Fruit fly (Drosophila melanogaster) whole organism, embryonic: ENCODE measurements around the gene unc-13.
A peak's percentile ranks its signal among the peaks of the same experiment; 100 is the strongest.

Experiments used
- Abd-B ChIP-seq: fragments of 200-800 bp; sonication (Bioruptor generic); optimal IDR thresholded peaks from 2 replicates; lab custom pipeline; 2018; ENCODE audit warnings: missing biosample characterization, mild to moderate bottlenecking, missing genetic modification characterization, moderate library complexity
- Atf6 ChIP-seq: fragments of 200-800 bp; sonication (Bioruptor generic); IDR thresholded peaks from 2 replicates; pipeline ENCODE4 v1.3.6; 2022; ENCODE audit warnings: missing biosample characterization, missing genetic modification characterization
- BEAF-32 ChIP-seq: fragments of 200-800 bp; sonication (Bioruptor generic); optimal IDR thresholded peaks from 3 replicates; lab custom pipeline; 2017; ENCODE audit warnings: missing biosample characterization, missing genetic modification characterization, mild to moderate bottlenecking, moderate library complexity, missing genetic modification reagents
- Bgb ChIP-seq: fragments of 200-800 bp; sonication (Bioruptor generic); IDR thresholded peaks from 2 replicates; pipeline ENCODE4 v1.3.6; 2022; ENCODE audit warnings: missing biosample characterization, missing genetic modification characterization; ENCODE audit not compliant: partially characterized antibody
- Bteb2 ChIP-seq: fragments of 200-800 bp; sonication (Bioruptor generic); optimal IDR thresholded peaks from 2 replicates; lab custom pipeline; 2016; ENCODE audit warnings: missing biosample characterization, missing genetic modification characterization
- CG1024 ChIP-seq: fragments of 200-800 bp; sonication (Bioruptor generic); IDR thresholded peaks from 2 replicates; pipeline ENCODE4 v1.3.6; 2022; ENCODE audit warnings: missing biosample characterization, missing genetic modification characterization
- CG10366 ChIP-seq: fragments of 200-800 bp; sonication (Bioruptor generic); IDR thresholded peaks from 2 replicates; pipeline ENCODE4 v1.3.6; 2022; ENCODE audit warnings: missing biosample characterization, missing genetic modification characterization
- CG10431 ChIP-seq: fragments of 200-800 bp; sonication (Bioruptor generic); optimal IDR thresholded peaks from 3 replicates; lab custom pipeline; 2018; ENCODE audit warnings: missing biosample characterization, mild to moderate bottlenecking, missing genetic modification characterization
- CG10462 ChIP-seq: fragments of 200-800 bp; sonication (Bioruptor generic); optimal IDR thresholded peaks from 2 replicates; lab custom pipeline; 2016; ENCODE audit warnings: missing biosample characterization, missing genetic modification characterization
- CG12299 ChIP-seq: fragments of 200-800 bp; sonication (Bioruptor generic); optimal IDR thresholded peaks from 2 replicates; lab custom pipeline; 2018; ENCODE audit warnings: missing biosample characterization, mild to moderate bottlenecking, missing genetic modification characterization
- CG14710 ChIP-seq: fragments of 200-800 bp; sonication (Bioruptor generic); optimal IDR thresholded peaks from 3 replicates; lab custom pipeline; 2019; ENCODE audit warnings: missing biosample characterization, mild to moderate bottlenecking, missing genetic modification characterization, moderate library complexity
- CG15073 ChIP-seq: fragments of 200-800 bp; sonication (Bioruptor generic); optimal IDR thresholded peaks from 2 replicates; lab custom pipeline; 2016; ENCODE audit warnings: missing biosample characterization, missing genetic modification characterization
- CG1602 ChIP-seq: fragments of 200-800 bp; sonication (Bioruptor generic); optimal IDR thresholded peaks from 3 replicates; lab custom pipeline; 2016; ENCODE audit warnings: missing biosample characterization, missing genetic modification characterization
- CG16813 ChIP-seq: fragments of 200-800 bp; sonication (Bioruptor generic); IDR thresholded peaks from 3 replicates; pipeline ENCODE4 v1.3.6; 2022; ENCODE audit warnings: missing biosample characterization, missing genetic modification characterization; ENCODE audit not compliant: partially characterized antibody
- CG17912 ChIP-seq: fragments of 200-800 bp; sonication (Bioruptor generic); optimal IDR thresholded peaks from 2 replicates; lab custom pipeline; 2018; ENCODE audit warnings: missing biosample characterization, mild to moderate bottlenecking, missing genetic modification characterization
- CG18476 ChIP-seq: fragments of 200-800 bp; sonication (Bioruptor generic); optimal IDR thresholded peaks from 2 replicates; lab custom pipeline; 2016; ENCODE audit warnings: missing biosample characterization, mild to moderate bottlenecking, missing genetic modification characterization
- CG33213 ChIP-seq: fragments of 200-800 bp; sonication (Bioruptor generic); optimal IDR thresholded peaks from 3 replicates; lab custom pipeline; 2016; ENCODE audit warnings: missing biosample characterization, missing genetic modification characterization
- CG43689 ChIP-seq: fragments of 200-800 bp; sonication (Bioruptor generic); IDR thresholded peaks from 2 replicates; pipeline ENCODE4 v1.3.6; 2022; ENCODE audit warnings: missing biosample characterization, missing genetic modification characterization
- CG6654 ChIP-seq: fragments of 200-800 bp; sonication (Bioruptor generic); optimal IDR thresholded peaks from 2 replicates; lab custom pipeline; 2017; ENCODE audit warnings: missing biosample characterization, mild to moderate bottlenecking, missing genetic modification characterization
- CG7786 ChIP-seq: fragments of 200-800 bp; sonication (Bioruptor generic); optimal IDR thresholded peaks from 2 replicates; lab custom pipeline; 2016; ENCODE audit warnings: missing biosample characterization, missing genetic modification characterization
- CG7963 ChIP-seq: fragments of 200-800 bp; sonication (Bioruptor generic); IDR thresholded peaks from 3 replicates; pipeline ENCODE4 v1.3.6; 2022; ENCODE audit warnings: missing biosample characterization, missing genetic modification characterization; ENCODE audit not compliant: partially characterized antibody
- CG8089 ChIP-seq: fragments of 200-800 bp; sonication (Bioruptor generic); optimal IDR thresholded peaks from 3 replicates; lab custom pipeline; 2016; ENCODE audit warnings: missing biosample characterization, missing genetic modification characterization
- CG8944 ChIP-seq: fragments of 200-800 bp; sonication (Bioruptor generic); optimal IDR thresholded peaks from 3 replicates; lab custom pipeline; 2016; ENCODE audit warnings: missing biosample characterization, missing genetic modification characterization
- Dip2 ChIP-seq: fragments of 200-800 bp; sonication (Bioruptor generic); IDR thresholded peaks from 2 replicates; pipeline ENCODE4 v1.3.6; 2022; ENCODE audit warnings: missing biosample characterization, missing genetic modification characterization
- Dref ChIP-seq: fragments of 200-800 bp; sonication (Bioruptor generic); IDR thresholded peaks from 2 replicates; pipeline ENCODE4 v1.3.6; 2022; ENCODE audit warnings: missing biosample characterization, missing genetic modification characterization
- Gsc ChIP-seq: fragments of 200-800 bp; sonication (Bioruptor generic); IDR thresholded peaks from 2 replicates; pipeline ENCODE4 v1.3.6; 2022; ENCODE audit warnings: missing biosample characterization, missing genetic modification characterization
- Hand ChIP-seq: fragments of 200-800 bp; sonication (Bioruptor generic); optimal IDR thresholded peaks from 2 replicates; lab custom pipeline; 2017; ENCODE audit warnings: mild to moderate bottlenecking, missing biosample characterization, missing genetic modification reagents, missing genetic modification characterization
- Lim3 ChIP-seq: fragments of 200-800 bp; sonication (Bioruptor generic); IDR thresholded peaks from 2 replicates; pipeline ENCODE4 v1.3.6; 2022; ENCODE audit warnings: missing biosample characterization, missing genetic modification characterization
- Max ChIP-seq: fragments of 200-800 bp; sonication (Bioruptor generic); optimal IDR thresholded peaks from 2 replicates; lab custom pipeline; 2016; ENCODE audit warnings: missing biosample characterization, mild to moderate bottlenecking, missing genetic modification characterization
- Rfx ChIP-seq: fragments of 200-800 bp; sonication (Bioruptor generic); IDR thresholded peaks from 2 replicates; pipeline ENCODE4 v1.3.6; 2022; ENCODE audit warnings: missing biosample characterization, missing genetic modification characterization
- az2 ChIP-seq: fragments of 200-800 bp; sonication (Bioruptor generic); optimal IDR thresholded peaks from 3 replicates; lab custom pipeline; 2016; ENCODE audit warnings: missing biosample characterization, missing genetic modification characterization
- bbx ChIP-seq: fragments of 200-800 bp; sonication (Bioruptor generic); IDR thresholded peaks from 2 replicates; pipeline ENCODE4 v1.3.6; 2022; ENCODE audit warnings: missing biosample characterization, missing genetic modification characterization; ENCODE audit not compliant: partially characterized antibody
- chinmo ChIP-seq: fragments of 200-800 bp; sonication (Bioruptor generic); IDR thresholded peaks from 4 replicates; pipeline ENCODE4 v1.3.6; 2022; ENCODE audit warnings: missing biosample characterization, missing genetic modification characterization; ENCODE audit not compliant: partially characterized antibody
- dan ChIP-seq: fragments of 200-800 bp; sonication (Bioruptor generic); IDR thresholded peaks from 2 replicates; pipeline ENCODE4 v1.3.6; 2022; ENCODE audit warnings: missing biosample characterization, missing genetic modification characterization
- danr ChIP-seq: fragments of 200-800 bp; sonication (Bioruptor generic); IDR thresholded peaks from 2 replicates; pipeline ENCODE4 v1.3.6; 2022; ENCODE audit warnings: missing biosample characterization, missing genetic modification characterization
- emc ChIP-seq: fragments of 200-800 bp; sonication (Bioruptor generic); optimal IDR thresholded peaks from 2 replicates; lab custom pipeline; 2016; ENCODE audit warnings: missing biosample characterization, missing genetic modification characterization
- fd102C ChIP-seq: fragments of 200-800 bp; sonication (Bioruptor generic); optimal IDR thresholded peaks from 2 replicates; lab custom pipeline; 2018; ENCODE audit warnings: missing biosample characterization, mild to moderate bottlenecking, missing genetic modification characterization, moderate library complexity
- gcm ChIP-seq: fragments of 200-800 bp; sonication (Bioruptor generic); optimal IDR thresholded peaks from 2 replicates; lab custom pipeline; 2019; ENCODE audit warnings: missing biosample characterization, mild to moderate bottlenecking, missing genetic modification characterization, moderate library complexity
- ham ChIP-seq: fragments of 200-800 bp; sonication (Bioruptor generic); IDR thresholded peaks from 2 replicates; pipeline ENCODE4 v1.3.6; 2022; ENCODE audit warnings: missing biosample characterization, missing genetic modification characterization
- hb ChIP-seq: fragments of 200-800 bp; sonication (Bioruptor generic); IDR thresholded peaks from 3 replicates; pipeline ENCODE4 v1.3.6; 2022; ENCODE audit warnings: missing biosample characterization, missing genetic modification characterization; ENCODE audit not compliant: partially characterized antibody
- jing ChIP-seq: fragments of 200-800 bp; sonication (Bioruptor generic); optimal IDR thresholded peaks from 2 replicates; lab custom pipeline; 2018; ENCODE audit warnings: missing biosample characterization, mild to moderate bottlenecking, missing genetic modification characterization
- lilli ChIP-seq: fragments of 200-800 bp; sonication (Bioruptor generic); optimal IDR thresholded peaks from 3 replicates; lab custom pipeline; 2016; ENCODE audit warnings: missing biosample characterization, missing genetic modification characterization
- lola ChIP-seq, 3 experiments: fragments of >200 bp in 2 of 3; fragments of 200-800 bp in 1 of 3; sonication (Bioruptor generic) in 1 of 3; optimal IDR thresholded peaks; 2 replicates each; lab custom pipeline; 2017 to 2019; ENCODE audit warnings: missing biosample characterization in 3 of 3, missing genetic modification characterization in 3 of 3, mild to moderate bottlenecking in 1 of 3, moderate library complexity in 1 of 3
- lov ChIP-seq, 2 experiments: fragments of 200-800 bp in 1 of 2; fragments of >200 bp in 1 of 2; sonication (Bioruptor generic) in 1 of 2; IDR thresholded peaks in 1 of 2; optimal IDR thresholded peaks in 1 of 2; 2 replicates in 1 of 2; 3 replicates in 1 of 2; pipeline versions ENCODE4 v1.3.6 to Lab custom; 2017 to 2022; ENCODE audit warnings: missing biosample characterization in 1 of 2, missing genetic modification characterization in 1 of 2
- salm ChIP-seq: fragments of 200-800 bp; sonication (Bioruptor generic); optimal IDR thresholded peaks from 2 replicates; lab custom pipeline; 2018; ENCODE audit warnings: missing biosample characterization, mild to moderate bottlenecking, missing genetic modification characterization
- sisA ChIP-seq: fragments of 200-800 bp; sonication (Bioruptor generic); IDR thresholded peaks from 2 replicates; pipeline ENCODE4 v1.3.6; 2022; ENCODE audit warnings: missing biosample characterization, missing genetic modification characterization
- trem ChIP-seq: fragments of 200-800 bp; optimal IDR thresholded peaks from 3 replicates; lab custom pipeline; 2019; ENCODE audit warnings: missing biosample characterization, mild to moderate bottlenecking, missing genetic modification characterization, moderate library complexity
- vfl ChIP-seq: fragments of 200-800 bp; sonication (Bioruptor generic); optimal IDR thresholded peaks from 2 replicates; lab custom pipeline; 2016; ENCODE audit warnings: missing biosample characterization, missing genetic modification characterization
- vnd ChIP-seq: fragments of 200-800 bp; sonication (Bioruptor generic); IDR thresholded peaks from 3 replicates; pipeline ENCODE4 v1.3.6; 2022; ENCODE audit warnings: missing biosample characterization, missing genetic modification characterization; ENCODE audit not compliant: partially characterized antibody

The unc-13 gene

DNA sequence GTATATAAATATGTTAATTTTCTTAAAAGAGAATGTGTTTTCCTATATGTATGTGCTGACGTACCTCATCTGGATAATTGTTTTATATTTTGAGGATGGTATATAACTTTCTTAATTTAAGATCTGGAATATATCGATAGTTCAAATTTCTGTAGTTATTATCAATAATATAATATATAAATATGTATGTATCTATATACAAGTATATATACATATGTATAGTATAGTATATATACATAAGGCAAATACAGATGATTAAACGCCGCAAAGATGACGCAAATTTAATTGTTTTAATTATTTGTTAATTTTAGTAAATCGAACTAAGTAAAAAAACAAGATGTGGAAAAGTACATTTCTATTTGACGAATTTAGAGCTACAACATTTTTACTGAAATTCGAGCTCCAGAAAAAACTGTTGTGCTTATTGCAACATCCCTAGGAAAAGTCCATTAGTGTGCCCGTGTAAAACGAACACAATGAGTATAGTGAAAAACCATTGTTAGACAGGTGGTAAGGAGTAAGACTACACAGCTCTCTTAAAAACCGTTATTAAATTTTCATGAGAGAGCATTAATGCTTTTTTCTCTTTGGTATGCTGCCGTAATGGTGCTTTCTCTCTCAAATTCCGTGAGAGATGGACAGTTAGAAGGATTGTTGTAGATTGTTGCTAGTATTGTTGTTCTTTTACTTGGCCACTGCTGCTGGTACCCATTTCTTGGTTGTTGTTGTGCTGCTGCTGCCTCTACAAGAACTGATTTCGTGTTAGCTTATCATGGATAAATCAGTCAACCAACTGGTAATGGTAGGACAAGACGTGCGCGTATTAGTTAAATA is 24.1 kb upstream of the unc-13 start, which contains the start of gene mGluR (continued):
- TF ChIP-seq Abd-B (GFP tag; lab: Kevin White, UChicago): no peak
- TF ChIP-seq gcm: no peak
- no peak for TF ChIP-seq Hand (GFP tag; lab: Kevin White, UChicago)
- TF ChIP-seq CG10462: no peak
- TF ChIP-seq CG17912 (GFP tag; lab: Kevin White, UChicago): no peak
- TF ChIP-seq CG8944 (GFP tag; lab: Kevin White, UChicago): no peak
- no peak for TF ChIP-seq CG8089 (GFP tag; lab: Kevin White, UChicago)
- TF ChIP-seq fd102C (GFP tag; lab: Kevin White, UChicago): no peak
- TF ChIP-seq bbx: no peak
- TF ChIP-seq Dip2: no peak
- TF ChIP-seq dan (GFP tag; lab: Robert Waterston, UW): no peak
- TF ChIP-seq CG14710 (tag; lab: Kevin White, UChicago): peak; percentile 3
- TF ChIP-seq CG7786 (GFP tag; lab: Kevin White, UChicago): no peak
- TF ChIP-seq Rfx: no peak
- no peak for TF ChIP-seq CG7963 (GFP tag; lab: Robert Waterston, UW)
- TF ChIP-seq CG10366: no peak
- no peak for TF ChIP-seq Atf6 (GFP tag; lab: Robert Waterston, UW)
- TF ChIP-seq CG1024: peak; percentile 96
- no peak for TF ChIP-seq vfl (GFP tag; lab: Kevin White, UChicago)
- TF ChIP-seq CG6654 (GFP tag; lab: Kevin White, UChicago): no peak
- TF ChIP-seq BEAF-32 (GFP tag; lab: Kevin White, UChicago): peak; percentile 10
- no peak for TF ChIP-seq CG1602 (GFP tag; lab: Kevin White, UChicago)
- TF ChIP-seq CG16813: no peak
- TF ChIP-seq hb (GFP tag; lab: Robert Waterston, UW): no peak
- TF ChIP-seq CG43689 (GFP tag; lab: Robert Waterston, UW): no peak
- peak; percentile 18 for TF ChIP-seq CG12299 (tag; lab: Kevin White, UChicago)
- TF ChIP-seq trem (tag; lab: Kevin White, UChicago): no peak
- TF ChIP-seq Bteb2: no peak
- TF ChIP-seq Gsc (GFP tag; lab: Robert Waterston, UW): no peak
- no peak for TF ChIP-seq emc (GFP tag; lab: Kevin White, UChicago)
- no peak for TF ChIP-seq CG15073 (GFP tag; lab: Kevin White, UChicago)
- no peak for TF ChIP-seq sisA (GFP tag; lab: Robert Waterston, UW)
- TF ChIP-seq danr: no peak
- peak; percentile 45 for TF ChIP-seq CG33213 (GFP tag; lab: Kevin White, UChicago)
- no peak for TF ChIP-seq chinmo (GFP tag; lab: Robert Waterston, UW)
- TF ChIP-seq Lim3: no peak
- TF ChIP-seq ham (GFP tag; lab: Robert Waterston, UW): no peak
- no peak for TF ChIP-seq CG10431
- TF ChIP-seq Bgb: no peak
- TF ChIP-seq lov (optimal IDR thresholded peaks at IDR 0.05; lab: Kevin White, UChicago): no peak
- TF ChIP-seq lov (GFP tag; IDR thresholded peaks at IDR 0.05; lab: Robert Waterston, UW): no peak
- TF ChIP-seq lola (GFP tag; optimal IDR thresholded peaks at IDR 0.05; lab: Kevin White, UChicago): peak in 1 of 3 experiments; percentile 47
- TF ChIP-seq Dref (GFP tag; lab: Robert Waterston, UW): no peak
- no peak for TF ChIP-seq salm
- no peak for TF ChIP-seq az2 (GFP tag; lab: Kevin White, UChicago)
- TF ChIP-seq Max (GFP tag; lab: Kevin White, UChicago): no peak
- no peak for TF ChIP-seq CG18476 (GFP tag; lab: Kevin White, UChicago)
- TF ChIP-seq vnd: no peak
- TF ChIP-seq jing: no peak
- no peak for TF ChIP-seq lilli (GFP tag; lab: Kevin White, UChicago)
